Worm (Caenorhabditis elegans) whole organism, midembryonic: ENCODE data around the gene let-418.

Experiments used
- cog-1 ChIP-seq: sonication (generic microtip); optimal IDR thresholded peaks from 2 replicates; lab custom pipeline; 2016; ENCODE audit warnings: missing genetic modification characterization, missing compliant biosample characterization
- flt-1 ChIP-seq: fragments of 200-800 bp; sonication (Bioruptor generic); IDR thresholded peaks from 2 replicates; pipeline ENCODE4 v1.3.6; 2022; ENCODE audit warnings: missing genetic modification characterization, missing compliant biosample characterization
- med-1 ChIP-seq: sonication (generic microtip); optimal IDR thresholded peaks from 2 replicates; lab custom pipeline; 2017; ENCODE audit warnings: missing genetic modification characterization, mild to moderate bottlenecking, missing compliant biosample characterization, antibody characterized with exemption, missing genetic modification reagents; ENCODE audit not compliant: insufficient read depth
- ref-1 ChIP-seq: fragments of 200-800 bp; sonication (Bioruptor generic); conservative IDR thresholded peaks from 2 replicates; pipeline ENCODE4 v1.3.6; 2022; ENCODE audit warnings: missing genetic modification reagents, missing genetic modification characterization, missing compliant biosample characterization
- tab-1 ChIP-seq: fragments of 200-800 bp; sonication (Bioruptor generic); IDR thresholded peaks from 2 replicates; pipeline ENCODE4 v1.3.6; 2022; ENCODE audit warnings: missing genetic modification characterization, missing compliant biosample characterization
- ztf-23 ChIP-seq: fragments of 200-800 bp; sonication (Bioruptor generic); IDR thresholded peaks from 2 replicates; pipeline ENCODE4 v1.3.6; 2022; ENCODE audit warnings: missing genetic modification reagents, missing genetic modification characterization, missing compliant biosample characterization
- ztf-29 ChIP-seq: fragments of 200-800 bp; sonication (Bioruptor generic); IDR thresholded peaks from 2 replicates; pipeline ENCODE4 v1.3.6; 2022; ENCODE audit warnings: missing genetic modification reagents, missing genetic modification characterization, missing compliant biosample characterization

DNA sequence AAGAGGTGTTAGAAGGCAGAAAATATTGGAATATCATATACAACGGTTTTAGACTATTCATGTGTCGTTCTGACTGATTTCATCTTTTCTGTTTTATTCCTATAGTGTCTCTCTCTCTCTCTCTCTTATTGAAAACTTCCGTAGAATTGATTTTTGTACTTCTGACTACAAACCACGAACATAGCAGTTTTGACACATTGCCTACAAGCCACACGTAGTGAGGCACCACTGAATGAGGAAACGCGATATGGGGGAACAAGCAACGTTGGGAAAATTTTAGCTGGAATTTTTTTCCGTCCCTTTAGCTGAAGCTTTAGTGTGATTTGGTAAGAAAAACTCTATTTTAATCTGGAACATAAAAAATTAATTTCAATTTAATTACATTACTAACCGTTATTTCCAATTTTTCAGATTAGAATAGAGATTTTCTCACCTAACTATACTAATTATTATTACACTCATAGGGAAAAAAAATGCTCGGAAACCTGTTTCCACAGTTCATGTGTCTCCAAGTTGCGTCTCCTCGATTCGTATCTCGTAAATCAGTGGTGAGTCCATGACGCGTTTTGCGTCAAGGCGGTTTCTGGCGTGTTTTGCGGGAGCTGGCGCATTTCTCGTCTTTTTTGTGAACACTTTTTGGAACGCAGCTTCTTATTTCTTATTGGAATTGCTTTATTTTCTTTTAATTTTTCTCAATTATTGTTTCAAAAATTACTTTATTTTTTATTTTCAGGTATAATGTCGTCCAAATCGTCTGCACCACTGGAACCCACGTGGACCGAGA lies 35.9 kb upstream of the let-418 start, which contains the start of the genes nhr-142 and F44E7.9:
- TF ChIP-seq flt-1 (GFP tag; lab: Robert Waterston, UW), result no peak; the same call in none of the 2 replicates
- no peak for TF ChIP-seq ref-1
- TF ChIP-seq cog-1, result peak; percentile 33
- TF ChIP-seq tab-1 (GFP tag; lab: Robert Waterston, UW), result no peak
- TF ChIP-seq ztf-29 (GFP tag; lab: Robert Waterston, UW), result no peak
- TF ChIP-seq ztf-23, result peak; percentile 79
- no peak for TF ChIP-seq med-1 (GFP tag; lab: Kevin White, UChicago)
